Fruit fly (Drosophila melanogaster) whole organism, larva: Measurements from ENCODE around the gene CG44195.

Source experiments
- noc ChIP-seq: fragments of 200-800 bp; sonication (Bioruptor generic); optimal IDR thresholded peaks from 3 replicates; lab custom pipeline; 2019; ENCODE audit warnings: missing biosample characterization, mild to moderate bottlenecking, missing genetic modification characterization, moderate library complexity

The CG44195 gene

DNA sequence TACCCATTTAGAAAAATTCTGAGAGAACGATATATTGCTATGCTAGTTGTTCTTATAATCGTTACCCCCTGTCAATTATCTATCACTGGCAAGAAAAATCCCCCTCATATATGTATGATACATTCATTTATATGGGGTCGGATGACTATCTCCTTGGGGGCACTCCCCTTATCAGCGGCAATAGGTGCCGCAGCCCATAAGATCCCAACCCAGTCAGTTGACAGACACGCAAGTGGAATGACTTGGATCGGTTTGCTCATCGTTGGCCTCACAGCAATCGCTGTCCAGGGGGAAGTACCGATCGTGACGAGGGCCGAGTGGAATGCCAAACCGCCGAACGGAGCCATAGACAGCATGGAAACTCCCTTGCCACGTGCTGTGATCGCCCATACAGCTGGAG, 44.5 kb downstream of the CG44195 start, which contains the start of gene PGRP-SD:
TSS of gene PGRP-SD (plus strand) at position 213 of the 400 bp plus-strand sequence.
- no peak for TF ChIP-seq noc

DNA sequence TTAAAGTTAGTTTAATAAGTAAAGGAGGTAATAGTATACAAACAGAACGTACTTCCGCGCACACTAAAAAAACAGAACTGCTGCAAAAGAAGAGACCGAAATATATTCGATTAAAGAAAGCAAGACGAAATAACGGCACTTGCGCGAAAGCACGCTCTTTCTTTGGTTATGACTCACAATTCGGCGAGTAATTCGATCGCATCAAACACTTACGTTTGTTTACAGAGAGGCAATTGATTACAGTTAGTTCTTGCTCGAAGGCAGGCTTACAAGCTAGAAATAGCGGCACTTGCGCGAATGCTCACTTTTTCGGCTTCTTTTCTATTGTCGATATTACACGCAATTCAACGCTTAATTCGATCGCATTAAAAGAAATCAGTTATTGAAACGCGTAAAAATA, 45.2 kb downstream of the CG44195 start, which contains the start of gene CG32373:
TSS of gene CG32373 (plus strand) at position 301 of the 400 bp plus-strand sequence.
- no peak for TF ChIP-seq noc

DNA sequence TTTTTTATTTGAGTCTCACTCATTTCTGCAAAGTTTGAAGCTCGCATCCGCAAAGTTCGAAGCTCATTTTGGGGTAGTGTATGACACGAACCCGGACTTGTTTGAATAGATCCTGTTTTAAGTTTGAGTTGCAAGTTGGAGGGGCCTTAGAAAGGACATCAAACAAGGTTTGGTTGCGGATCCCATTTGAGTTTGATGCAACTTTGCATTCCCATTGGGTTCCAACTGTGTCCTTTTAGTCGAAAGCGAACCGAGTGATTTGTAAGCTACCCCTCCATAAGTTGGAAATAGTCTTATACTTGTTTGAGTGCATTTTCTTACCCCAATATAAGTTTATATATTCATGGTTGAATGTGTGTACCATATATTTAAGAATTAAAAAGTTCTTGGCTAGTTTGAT, 51.9 kb downstream of the CG44195 start:
- TF ChIP-seq noc = no peak

DNA sequence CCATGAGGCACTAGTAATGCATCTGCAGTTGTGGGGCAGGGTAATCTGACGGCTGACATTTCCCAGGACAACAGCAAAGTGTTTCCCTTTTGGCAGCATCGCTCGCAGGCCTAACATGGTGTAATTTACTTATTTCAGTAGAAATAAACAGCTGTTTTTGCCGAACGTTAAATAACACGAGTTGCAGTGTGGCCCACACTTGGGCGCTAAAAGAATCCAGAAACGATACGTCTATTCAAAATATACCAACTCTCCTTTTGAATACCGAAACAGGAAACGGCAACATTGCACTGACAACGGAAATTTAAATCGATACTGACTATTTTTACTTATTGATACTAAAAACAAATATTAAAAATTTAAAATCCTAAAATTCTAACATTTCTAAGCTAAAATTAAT, 54.0 kb downstream of the CG44195 start, which contains the start of gene CG7506:
TSS of gene CG7506 (minus strand) at position 182 of the 400 bp plus-strand sequence.
- TF ChIP-seq noc = no peak

DNA sequence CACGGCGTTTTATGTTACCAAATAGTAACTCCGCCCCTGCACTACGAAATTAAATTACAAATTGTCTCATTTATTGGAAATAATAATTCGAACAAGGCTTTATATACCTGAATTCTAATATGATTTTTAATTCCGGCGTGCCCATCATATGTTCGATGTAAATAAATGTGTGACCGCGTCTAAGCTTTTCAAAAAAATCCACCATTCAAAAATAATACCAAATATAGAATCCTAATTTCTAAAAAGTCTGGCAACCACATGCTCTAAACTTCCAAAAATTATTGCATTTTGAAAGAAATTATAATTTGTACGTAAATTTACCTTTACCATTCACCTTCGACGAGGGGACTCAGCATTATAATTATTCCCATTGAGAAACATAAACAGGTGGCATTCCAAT, 55.2 kb downstream of the CG44195 start, which contains the start of gene Urm1:
TSS of gene Urm1 (minus strand) at position 150 of the 400 bp plus-strand sequence.
- TF ChIP-seq noc = no peak

DNA sequence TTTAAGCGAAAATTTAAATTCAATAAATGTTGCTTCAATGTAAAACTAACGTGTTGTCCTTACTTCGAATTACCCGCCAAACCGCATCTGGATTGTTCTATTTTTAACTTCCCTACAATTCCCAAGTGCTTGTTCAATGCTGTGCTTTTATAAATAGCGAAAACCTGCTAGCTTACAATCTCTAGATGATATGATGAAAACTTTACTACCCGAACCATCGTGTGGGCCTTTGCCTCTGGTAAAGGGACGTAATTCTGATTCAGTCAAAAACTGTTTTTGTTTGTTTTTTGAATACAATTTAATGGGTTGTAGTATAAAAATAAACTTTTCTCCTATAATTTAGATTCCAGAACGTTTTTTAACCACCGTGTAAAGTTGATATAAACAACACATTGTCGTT, 55.9 kb downstream of the CG44195 start:
- no peak for TF ChIP-seq noc

DNA sequence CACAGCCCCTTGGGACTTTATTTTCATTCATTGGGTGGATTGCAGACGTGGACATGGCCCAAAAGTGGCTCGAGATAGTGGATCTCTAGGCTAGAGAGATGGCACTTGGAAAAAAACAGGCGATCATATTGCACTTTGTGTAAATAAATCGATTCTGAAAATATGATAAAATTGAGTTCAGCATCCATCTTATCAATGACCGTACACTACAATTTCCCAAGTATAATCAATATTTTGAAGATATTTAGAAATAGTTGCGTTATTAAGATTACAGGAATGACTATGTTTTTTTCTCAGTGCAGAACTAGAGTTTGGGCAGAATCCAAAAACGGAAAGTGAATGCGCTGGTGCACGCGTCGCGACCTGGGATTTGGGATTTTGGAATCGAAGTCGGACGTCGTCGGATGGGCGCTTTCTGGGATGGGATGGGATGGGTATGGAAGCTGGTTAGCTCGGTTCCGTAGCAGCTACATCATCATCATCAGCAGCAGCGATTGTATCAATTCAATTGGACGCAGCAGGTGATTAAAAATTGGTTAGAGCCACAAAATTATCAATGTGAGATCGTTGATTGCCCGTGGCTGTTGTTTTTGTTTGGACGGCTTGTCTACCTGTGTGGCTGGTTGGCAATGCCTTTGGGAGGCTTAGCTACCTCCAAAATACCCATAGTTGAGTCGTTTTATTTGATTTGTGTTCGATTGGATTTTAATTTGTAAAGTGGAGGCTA, 60.5 kb downstream of the CG44195 start:
- no peak for TF ChIP-seq noc

DNA sequence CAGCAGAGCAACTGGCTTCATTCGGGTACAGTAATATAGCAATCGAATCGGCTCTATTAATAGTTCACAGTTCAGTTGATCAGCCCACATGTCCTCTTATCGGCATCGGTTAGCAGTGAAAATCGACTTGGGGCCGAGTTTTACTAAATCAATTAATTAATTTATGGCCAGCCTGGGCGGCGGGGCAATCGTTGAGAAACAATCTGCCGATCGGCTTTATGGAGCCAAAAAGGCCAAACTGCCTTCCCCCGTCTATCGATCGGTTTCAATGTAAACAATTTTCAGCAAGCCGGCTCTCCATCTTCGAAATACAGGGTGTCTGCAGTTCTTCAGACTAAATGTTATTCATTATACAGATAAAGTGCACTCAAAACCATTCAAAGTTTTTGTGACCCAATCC, 61.8 kb downstream of the CG44195 start:
- TF ChIP-seq noc = no peak

DNA sequence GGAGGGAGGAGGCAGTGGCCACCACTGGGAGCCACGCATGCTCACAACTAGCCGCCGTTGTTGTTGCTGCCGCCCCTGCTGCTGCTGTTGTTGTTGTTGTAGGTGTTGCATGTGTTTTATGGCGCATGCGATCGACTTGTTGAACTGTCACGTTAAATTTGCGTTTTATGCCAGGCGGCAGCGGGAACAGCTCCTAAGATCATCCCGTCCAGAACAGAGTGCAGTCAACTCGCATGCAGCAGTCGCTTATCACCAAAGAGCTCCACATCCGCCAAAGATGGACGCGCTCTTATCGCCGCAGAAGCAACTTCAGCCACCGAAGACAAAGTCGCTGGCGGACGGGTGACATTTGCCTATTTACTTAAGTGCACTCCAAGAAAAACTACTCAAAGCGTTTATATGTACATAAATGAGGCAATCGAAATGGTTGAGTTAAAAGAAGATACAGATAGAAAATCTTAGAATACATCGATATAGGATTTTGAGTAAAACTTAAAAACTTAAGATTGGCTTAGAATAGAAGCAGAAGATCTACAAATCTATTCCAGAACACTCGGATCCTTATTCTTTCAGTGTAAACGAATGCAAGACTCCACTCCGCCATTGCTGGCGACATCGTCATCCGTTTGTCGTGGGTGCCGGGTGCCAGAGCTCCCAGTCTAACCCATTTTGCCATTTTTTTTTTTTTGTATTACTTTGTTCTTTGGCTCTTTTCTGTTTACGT, 62.8 kb downstream of the CG44195 start:
- TF ChIP-seq noc = no peak

DNA sequence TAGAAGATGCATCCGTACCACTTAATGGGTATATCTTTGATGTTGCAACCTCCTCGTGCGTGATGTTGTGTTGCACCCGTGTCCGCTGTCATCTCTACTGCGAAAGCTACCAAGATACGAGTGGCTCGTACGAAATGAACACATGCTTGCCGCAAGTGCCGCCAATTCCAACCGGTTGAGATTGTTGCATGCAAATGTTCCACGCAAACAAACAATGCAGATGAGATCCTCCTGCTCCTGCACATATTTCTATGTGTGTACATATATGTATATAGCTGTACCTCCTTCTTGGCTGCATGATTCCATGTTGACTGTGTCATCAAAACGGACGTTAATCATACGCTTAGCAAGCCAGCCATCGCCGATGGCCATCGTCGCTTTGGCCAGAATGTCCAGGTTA, 65.4 kb downstream of the CG44195 start:
- TF ChIP-seq noc = no peak

DNA sequence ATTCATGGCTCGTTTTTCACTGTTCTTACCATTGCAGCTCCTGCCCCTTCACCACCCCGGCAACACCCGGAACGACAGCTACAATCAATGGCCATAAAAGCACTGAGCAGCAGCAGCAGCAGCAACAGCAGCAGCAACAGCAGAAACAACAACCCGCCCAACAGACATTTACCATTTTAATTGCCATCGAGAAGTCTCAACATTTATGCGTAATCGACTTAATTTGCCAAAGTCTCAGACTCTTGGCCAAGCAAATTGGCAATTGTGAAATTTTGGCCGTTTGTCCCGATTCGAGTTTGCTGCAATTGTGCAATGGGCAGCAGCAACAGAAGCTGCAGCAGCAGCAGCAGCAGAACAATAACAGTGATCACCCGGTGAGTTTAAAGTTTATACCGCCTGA, 70.9 kb downstream of the CG44195 start:
- no peak for TF ChIP-seq noc

DNA sequence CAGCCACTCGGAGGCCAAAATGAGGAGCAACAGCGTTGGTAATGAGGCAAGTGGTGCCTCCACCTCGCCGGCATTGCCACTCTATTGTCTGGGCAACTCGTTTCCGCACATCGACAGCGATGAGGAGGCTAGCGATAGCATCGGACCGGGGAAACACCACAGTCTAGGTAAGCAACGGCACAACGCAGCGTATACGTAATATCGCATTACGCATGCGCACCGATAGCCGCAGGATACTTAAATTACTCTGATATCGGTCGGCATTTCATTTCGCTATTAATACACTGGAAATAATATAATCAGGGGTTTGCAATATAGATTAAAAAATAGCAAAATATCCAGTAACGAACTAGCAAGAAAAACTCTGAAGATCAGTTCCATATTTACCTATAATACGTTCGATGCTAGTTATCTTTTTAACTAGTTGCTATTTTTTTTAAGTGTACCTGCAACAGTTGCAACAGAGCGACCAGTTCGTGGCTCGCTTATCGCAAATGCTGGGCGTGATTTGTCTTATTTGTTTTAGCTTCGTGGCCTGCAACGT, 77.9 kb downstream of the CG44195 start:
- no peak for TF ChIP-seq noc

DNA sequence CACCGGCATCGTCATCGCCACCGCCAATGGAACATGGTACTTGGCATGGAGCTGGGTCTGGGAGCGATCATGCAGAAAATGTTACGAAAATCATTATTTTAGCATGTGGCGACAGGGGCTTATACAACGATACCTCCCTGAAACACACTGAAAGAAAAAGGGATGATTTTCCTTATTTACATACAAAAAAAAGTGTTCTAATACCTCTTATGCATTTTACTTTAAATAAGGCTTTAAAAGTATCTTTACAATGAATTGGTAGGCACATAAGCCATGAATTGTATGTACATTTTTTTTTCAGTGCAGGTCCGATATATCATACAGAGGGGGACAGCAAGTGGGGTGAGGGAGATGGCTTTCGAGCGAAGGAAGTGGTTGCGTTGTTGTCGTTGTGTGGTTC, 81.2 kb downstream of the CG44195 start:
- no peak for TF ChIP-seq noc

DNA sequence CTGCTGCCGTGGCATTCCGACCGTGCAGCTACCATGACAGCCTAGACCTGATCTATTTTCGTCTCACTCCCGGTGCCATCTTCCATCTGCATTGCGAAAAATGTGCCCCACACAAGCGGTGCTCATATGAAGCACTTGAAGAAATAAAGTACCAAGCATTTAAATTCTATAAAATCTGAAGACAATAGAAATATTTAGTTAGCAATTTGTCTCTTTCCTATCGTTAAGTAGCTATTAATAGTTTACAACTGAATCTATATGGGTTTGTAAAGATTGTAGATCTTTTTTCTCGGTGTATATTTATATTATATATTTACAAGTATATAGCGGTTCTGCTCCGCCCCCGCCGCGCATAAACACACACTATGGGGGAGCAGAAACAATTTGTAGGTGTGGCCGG, 84.2 kb downstream of the CG44195 start:
- no peak for TF ChIP-seq noc

DNA sequence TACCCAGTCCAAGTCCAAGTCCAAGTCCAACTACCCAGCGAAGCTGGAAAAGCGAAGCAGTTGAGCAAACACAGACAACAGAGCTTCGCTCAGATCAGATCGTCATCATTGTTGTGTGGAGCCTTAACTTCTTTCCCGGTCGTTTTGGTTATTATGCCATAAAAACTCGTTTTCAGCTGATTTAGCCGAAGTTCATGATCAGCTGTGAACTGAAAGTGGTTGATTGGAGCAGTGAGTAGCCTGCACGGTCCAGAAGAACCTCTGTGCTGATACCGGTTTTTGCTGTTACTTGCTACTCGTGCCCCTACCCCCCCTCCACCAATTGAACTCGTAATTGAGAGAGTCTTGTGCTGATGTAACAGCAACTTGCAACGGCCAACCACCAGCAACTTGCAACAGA, 84.9 kb downstream of the CG44195 start:
- TF ChIP-seq noc = no peak
